Fruit fly (Drosophila melanogaster) ovary, adult (tissue): ENCODE data around the gene CG11841.
A peak's percentile ranks its signal among the peaks of the same experiment; 100 is the strongest.

Source experiments
- CG17801 ChIP-seq: fragments of 200-800 bp; optimal IDR thresholded peaks from 2 replicates; lab custom pipeline; 2019; ENCODE audit warnings: missing biosample characterization, mild to moderate bottlenecking, missing genetic modification characterization, moderate library complexity; ENCODE audit not compliant: partially characterized antibody

CG11841 gene

DNA sequence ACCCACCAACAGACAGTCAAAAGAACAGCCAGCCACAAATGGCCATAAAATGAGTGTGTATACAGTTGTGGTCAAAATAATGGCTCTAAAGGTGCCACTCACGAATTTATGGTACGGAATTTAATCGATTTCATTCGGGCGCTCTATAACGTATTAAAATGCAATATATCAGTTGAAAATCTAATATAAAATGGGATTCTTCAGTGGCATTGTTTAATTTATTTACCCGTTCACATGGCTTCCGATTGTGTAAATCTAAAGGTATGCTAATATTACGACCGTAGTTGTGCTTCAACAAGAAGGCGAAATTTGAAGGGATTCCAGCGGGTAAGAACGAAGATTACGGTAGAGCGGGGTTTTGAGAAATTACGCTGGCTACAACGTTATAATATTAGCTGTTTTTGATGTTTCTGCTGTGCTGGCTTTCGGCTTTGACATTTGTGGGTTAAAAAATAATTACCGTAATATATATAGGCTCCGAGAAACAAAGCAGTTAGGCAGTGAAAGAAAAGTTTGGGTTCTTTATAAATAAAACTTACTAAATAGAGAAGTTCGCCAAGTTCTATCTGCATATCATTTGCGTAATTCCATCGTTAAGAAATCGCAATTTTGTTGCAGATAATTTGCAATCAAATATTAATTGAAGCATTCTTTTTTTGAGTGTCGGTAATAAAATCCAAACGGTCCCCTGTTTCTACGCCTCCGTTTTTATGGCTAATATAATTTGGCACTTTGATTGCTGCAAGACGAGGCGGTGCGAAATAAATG, 25.0 kb downstream of the CG11841 start:
- TF ChIP-seq CG17801 (GFP tag; lab: Kevin White, UChicago), result no peak

DNA sequence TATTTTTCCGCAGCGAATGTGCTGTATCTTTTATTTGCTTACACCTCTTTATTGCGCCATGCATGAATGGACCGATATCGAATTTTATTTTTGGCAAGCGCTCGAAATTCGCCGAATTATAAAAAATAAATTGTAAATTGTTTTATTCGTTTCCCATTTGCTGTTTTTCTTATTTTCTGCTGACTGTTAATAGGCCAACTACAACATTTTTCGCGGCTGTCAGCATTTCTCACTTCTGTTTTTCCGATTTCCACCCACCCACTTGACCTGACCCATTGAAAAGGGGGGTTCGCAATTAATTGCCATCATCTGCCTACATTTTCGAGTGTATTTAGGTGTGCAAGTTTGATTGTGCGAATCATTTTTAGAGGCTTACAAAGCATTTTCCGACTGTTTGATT, 25.8 kb downstream of the CG11841 start:
- TF ChIP-seq CG17801 (GFP tag; lab: Kevin White, UChicago), result peak; percentile 7

DNA sequence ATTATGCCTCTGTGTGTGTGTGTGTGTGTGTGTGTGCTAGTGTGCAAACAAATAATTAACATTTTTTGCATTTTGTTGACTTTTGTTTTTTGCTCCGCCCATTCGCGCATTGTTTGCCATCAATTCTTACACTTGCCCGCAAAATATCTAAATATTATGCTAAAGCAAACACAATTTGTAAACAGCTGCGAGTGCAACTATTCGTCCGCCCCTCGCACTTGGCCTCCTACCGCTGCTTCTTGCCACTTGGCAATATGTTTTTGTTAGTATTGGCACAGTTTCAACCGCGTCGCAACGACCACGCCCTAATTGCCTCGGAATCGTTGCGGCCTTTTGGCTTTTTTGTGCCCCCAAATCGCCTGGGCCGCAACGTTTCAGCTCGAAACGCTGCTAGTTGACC, 26.7 kb downstream of the CG11841 start:
- TF ChIP-seq CG17801 (GFP tag; lab: Kevin White, UChicago), result no peak

- TF ChIP-seq CG17801 (GFP tag; lab: Kevin White, UChicago), result no peak
Measured at dm6 chr3R:29082034-29082433, 31.2 kb downstream of the CG11841 start.

dm6 chr3R:29082511-29083296, 31.8 kb downstream of the CG11841 start:
- TF ChIP-seq CG17801 (GFP tag; lab: Kevin White, UChicago), result no peak

DNA sequence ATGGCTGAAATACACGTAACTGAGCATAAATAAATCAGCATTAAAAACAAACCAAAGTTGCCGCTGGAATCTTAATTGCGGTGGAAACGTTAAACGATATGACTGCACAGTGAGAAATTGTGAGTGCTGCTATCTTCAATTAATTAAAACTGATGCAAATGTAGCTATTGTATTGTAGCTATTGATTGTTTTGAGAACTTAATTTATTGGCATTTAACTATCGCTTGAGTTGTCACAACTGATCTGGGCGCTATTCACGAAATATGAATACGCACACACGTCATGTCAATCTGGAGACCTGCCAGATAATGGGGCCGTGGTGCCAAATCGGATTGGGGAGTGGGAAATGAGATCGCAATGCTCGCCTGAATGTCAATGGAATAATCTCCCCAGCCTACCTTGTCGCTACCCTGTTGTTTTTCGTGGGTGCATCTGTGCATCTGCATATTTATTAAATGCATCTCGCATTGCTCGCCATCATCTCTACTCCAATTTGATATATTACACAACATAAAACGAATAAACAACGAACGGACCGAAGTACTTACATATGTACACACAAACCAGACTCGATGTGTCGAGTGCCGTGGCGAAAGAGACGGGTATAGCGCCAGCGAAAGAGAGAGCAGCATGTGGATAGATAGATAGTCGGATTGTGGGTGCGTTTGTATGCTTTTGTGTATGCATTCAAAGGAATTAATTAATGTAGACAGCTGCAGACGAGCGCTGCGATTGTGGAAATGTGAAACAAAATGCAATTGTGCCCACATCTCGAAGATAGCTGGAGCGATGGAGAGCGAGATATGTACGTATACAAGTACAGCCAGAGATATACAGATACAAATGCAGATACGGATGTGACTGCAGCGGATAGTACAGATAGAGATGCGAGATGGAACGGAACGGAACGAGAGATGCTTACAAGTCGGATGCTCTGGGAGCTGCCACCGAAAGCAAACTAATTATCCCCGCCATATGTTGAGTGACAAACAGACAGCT, 32.9 kb downstream of the CG11841 start:
- no peak for TF ChIP-seq CG17801 (GFP tag; lab: Kevin White, UChicago)

DNA sequence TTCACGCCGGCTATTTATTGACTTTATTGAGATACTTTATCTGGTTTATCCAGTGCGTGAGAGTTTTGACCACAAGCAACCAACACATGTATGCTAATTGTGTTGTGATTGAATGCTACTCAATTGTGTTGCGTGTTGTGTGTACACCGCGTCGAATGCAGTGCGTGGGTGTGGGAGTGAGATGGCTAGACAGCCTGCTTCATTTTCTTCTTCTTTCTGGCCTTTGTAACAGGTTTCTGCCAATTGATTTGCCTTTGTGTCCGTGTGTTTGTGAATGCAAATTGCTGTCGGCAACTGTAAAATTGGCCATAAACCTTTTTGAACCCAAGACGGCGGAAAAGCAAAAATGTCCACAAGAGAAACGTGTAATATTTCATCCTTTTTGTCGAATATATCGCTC, 36.0 kb downstream of the CG11841 start:
- TF ChIP-seq CG17801 (GFP tag; lab: Kevin White, UChicago), result no peak

DNA sequence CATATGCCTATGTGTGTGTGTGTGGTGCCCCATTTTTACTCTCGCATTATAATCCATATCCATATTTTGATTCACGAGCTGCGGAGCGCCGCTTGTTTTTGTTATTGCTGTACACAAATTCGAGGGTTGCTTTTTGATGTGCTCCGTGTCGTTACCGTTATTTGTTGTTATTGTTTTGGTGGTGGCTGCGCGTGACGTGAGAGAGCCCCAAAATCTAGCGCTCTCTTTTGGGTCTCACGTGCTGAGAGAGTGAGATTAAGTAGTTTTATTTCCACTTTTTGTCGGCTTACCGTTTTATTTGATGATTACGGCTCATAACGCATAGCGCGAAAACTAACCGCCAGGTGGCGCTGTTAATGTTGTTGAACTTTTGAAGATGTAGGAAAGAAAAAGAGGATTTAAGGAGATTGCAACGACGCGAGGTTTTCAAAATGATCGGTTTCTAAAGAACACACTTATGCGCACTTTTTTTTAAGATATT, 36.5 kb downstream of the CG11841 start:
- TF ChIP-seq CG17801 (GFP tag; lab: Kevin White, UChicago), result no peak

- TF ChIP-seq CG17801 (GFP tag; lab: Kevin White, UChicago), result no peak
Measured at dm6 chr3R:29087926-29088487, 37.2 kb downstream of the CG11841 start.

DNA sequence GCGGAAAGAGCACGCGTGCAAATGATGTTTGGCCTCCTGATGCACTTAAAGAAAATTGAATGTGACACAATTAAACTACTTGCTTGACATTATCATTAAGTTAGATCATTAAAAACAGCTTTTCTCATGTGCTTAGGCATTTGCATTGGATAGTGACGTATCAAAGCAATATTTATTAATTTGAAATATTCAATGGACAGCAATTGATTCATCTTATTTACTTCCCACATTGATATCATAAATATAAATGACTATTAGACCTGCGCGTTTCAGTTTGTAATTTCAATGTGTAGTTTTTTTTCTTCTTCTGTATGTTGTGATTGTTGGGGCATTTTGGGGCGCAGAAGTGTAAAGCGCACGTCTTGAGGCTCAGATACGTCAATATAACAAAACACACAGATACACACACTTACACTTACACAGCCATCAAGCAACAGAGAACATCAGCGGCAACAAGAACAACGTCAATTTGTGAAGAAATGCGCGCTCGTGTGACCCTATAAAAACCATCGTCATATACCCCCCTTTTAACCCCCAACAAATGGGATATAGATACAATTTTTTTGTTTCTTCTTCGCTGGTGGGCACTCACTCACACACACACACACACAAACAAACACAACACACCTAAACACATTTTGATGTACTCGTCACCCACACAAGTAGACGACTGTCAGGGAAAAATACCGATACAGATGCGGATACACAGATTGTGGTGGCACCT, 38.2 kb downstream of the CG11841 start:
- TF ChIP-seq CG17801 (GFP tag; lab: Kevin White, UChicago), result no peak

dm6 chr3R:29089662-29090007, 38.8 kb downstream of the CG11841 start:
- no peak for TF ChIP-seq CG17801 (GFP tag; lab: Kevin White, UChicago)

DNA sequence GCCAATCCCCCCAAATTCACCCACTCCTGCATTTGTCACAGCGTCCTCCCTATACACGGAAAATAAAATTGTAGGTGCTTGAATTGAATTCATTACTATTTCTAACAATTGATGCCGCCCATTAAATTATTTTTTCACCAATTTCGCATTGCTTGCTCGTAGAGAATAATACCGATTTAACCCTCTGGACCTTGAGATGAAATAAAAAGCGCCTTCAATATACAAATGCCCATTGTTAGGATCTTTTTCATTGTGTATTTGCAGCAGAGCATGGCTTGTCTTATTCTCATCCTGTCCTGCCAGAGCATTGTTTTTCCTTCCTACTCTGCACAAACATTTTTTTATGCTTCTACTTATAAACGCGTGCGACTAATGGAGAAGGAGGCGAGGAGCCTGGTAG, 40.8 kb downstream of the CG11841 start:
- no peak for TF ChIP-seq CG17801 (GFP tag; lab: Kevin White, UChicago)

- no peak for TF ChIP-seq CG17801 (GFP tag; lab: Kevin White, UChicago)
Measured at dm6 chr3R:29094152-29094551, 43.3 kb downstream of the CG11841 start.

DNA sequence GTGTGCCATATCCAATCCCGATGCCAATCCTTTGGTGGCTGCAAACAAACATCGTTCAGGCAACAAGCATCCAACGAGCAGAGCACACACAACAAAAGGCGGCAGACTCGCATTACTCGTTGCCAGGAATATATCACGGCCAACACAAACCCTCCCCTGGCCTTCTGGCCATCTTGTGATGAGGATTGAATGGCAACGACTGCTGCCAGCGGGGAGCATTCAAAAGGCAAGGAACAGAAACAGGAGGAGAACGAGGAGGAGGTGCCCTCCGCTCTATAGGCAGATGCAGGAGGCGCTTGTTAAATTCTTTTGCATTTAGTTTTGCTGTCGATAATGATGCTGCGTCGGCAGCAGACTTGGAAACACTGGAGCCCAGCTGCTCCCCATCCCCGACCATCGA, 44.7 kb downstream of the CG11841 start:
- TF ChIP-seq CG17801 (GFP tag; lab: Kevin White, UChicago), result no peak
